Fruit fly (Drosophila melanogaster) whole organism: Measurements from ENCODE around the gene CG17129.

Experiments used
- CG8478 ChIP-seq: fragments of >200 bp; optimal IDR thresholded peaks from 2 replicates; lab custom pipeline; 2018; ENCODE audit warnings: inconsistent platforms
- Dll ChIP-seq: fragments of >200 bp; optimal IDR thresholded peaks from 2 replicates; lab custom pipeline; 2017
- EcR ChIP-seq, 2 experiments: fragments of >200 bp; optimal IDR thresholded peaks; 2 replicates each; lab custom pipeline; 2017; ENCODE audit warnings: missing biosample characterization in 2 of 2, missing genetic modification characterization in 2 of 2, missing genetic modification reagents in 2 of 2
- pan ChIP-seq: fragments of >200 bp; optimal IDR thresholded peaks from 2 replicates; lab custom pipeline; 2017
- psq ChIP-seq: fragments of >200 bp; optimal IDR thresholded peaks from 2 replicates; lab custom pipeline; 2017
- usp ChIP-seq: fragments of >200 bp; optimal IDR thresholded peaks from 2 replicates; lab custom pipeline; 2017; ENCODE audit warnings: missing biosample characterization, missing genetic modification characterization, mixed read lengths

The CG17129 gene

DNA sequence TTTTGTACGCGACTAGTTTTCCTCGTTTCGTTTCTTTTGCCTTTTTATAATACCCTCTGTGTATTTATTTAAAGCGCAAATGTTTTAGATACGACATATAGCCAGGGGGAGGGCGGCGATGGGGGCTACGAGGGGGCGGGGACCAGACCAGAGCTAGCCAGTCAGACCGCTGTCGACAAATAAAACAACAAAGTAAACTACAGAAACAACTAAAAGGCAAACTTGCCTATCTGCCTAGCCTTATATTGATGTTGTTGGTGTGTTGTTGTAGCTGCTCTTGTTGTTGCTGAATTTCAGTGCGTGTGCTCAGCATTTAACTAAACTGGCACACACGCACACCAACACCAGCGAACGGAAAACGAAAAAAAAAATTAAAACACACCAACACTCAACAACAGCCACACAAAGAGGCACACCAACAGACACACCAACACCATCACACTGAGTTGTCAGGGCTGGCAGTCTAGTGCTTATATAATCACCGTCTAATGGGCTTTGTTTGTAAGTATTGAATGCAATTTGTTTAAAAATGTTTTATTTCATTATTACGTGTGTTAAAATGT is 50.7 kb downstream of the CG17129 start:
- TF ChIP-seq pan: no peak
- TF ChIP-seq CG8478: no peak
- TF ChIP-seq psq (lab: Kevin White, UChicago): no peak
- no peak for TF ChIP-seq usp (GFP tag; lab: Kevin White, UChicago)
- TF ChIP-seq EcR (GFP tag; optimal IDR thresholded peaks at IDR 0.05; lab: Kevin White, UChicago): no peak
- no peak for TF ChIP-seq Dll

DNA sequence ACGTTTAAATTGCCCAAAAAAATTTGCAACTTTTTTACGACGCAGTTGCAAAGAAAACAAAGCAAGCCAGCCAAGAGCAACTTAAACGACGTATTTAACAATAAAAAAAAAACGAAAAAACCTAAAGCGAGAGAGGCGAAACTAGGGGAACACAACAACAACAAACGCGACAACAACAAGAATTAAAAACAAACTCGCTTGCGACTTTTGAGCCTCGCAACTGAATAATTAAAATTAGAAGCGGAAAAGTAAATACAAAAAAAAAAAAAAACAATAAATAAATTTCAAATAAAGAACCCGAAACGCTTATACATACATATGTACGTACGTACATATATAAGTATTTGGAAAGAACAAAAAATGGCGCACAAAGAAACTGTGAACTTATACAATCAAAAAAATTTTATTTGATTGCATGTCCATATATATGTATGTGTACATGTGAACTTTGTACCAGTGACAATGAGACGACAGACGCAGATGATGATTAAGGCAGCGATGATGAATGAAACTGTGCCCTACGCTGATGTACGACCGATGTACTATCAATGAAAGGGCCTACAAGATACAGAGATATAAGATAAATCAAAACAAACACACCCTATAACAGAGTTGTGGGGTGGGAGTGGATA is 51.4 kb downstream of the CG17129 start:
- TF ChIP-seq usp (GFP tag; lab: Kevin White, UChicago) (no peak), psq (lab: Kevin White, UChicago) (no peak), Dll (no peak), CG8478 (no peak), pan (no peak), EcR (GFP tag; optimal IDR thresholded peaks at IDR 0.05; lab: Kevin White, UChicago) (no peak)
